Worm (Caenorhabditis elegans): ENCODE results near the gene sax-1.

The sax-1 gene

DNA sequence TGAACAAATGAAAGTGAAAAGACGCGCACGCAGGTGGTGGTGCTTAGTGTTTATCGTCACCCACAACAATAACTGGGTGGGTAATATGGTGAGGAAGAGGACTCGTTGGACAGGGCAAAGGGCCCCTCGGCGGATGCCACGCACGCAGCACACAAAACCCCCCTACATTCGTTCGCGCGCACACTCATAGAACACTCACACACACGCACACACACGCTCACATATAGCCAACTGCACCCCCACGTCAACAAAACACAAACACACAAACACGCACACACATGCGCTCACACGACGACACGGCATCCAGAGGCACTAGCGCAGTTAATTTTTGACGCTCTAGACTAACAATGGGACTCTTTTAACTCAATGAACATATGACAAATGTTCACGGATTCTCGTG, 44.2 kb upstream of the sax-1 start (continued):
- TF ChIP-seq sptf-2 (GFP tag; optimal IDR thresholded peaks at IDR 0.05) (no peak), nhr-27 (tag; optimal IDR thresholded peaks at IDR 0.05) (no peak), F23B12.7 (tag; optimal IDR thresholded peaks at IDR 0.05; ENCODE audit: insufficient read depth) (no peak), nfyb-1 (GFP tag; IDR thresholded peaks at IDR 0.05) (peak; percentile 52), hrde-1 (tag; optimal IDR thresholded peaks at IDR 0.05; ENCODE audit: borderline replicate concordance) (no peak), F49E8.2 (tag; optimal IDR thresholded peaks at IDR 0.05; ENCODE audit: insufficient read depth) (no peak), snpc-4 (GFP tag; optimal IDR thresholded peaks at IDR 0.05) (no peak), snpc-4 (tag; optimal IDR thresholded peaks at IDR 0.05) (no peak), lsl-1 (GFP tag; optimal IDR thresholded peaks at IDR 0.05) (no peak), Y95B8A.8 (GFP tag; IDR thresholded peaks at IDR 0.05) (no peak), lin-26 (GFP tag; IDR thresholded peaks at IDR 0.05) (peak; percentile 61; the same call in 1 of the 2 replicates), B0336.3 (GFP tag; IDR thresholded peaks at IDR 0.05) (no peak), tlf-1 (GFP tag; optimal IDR thresholded peaks at IDR 0.05) (no peak), attf-3 (GFP tag; conservative IDR thresholded peaks at IDR 0.05) (no peak), zfh-2 (GFP tag; conservative IDR thresholded peaks at IDR 0.05) (peak; percentile 67; the same call in 1 of the 2 replicates), lin-40 (tag; optimal IDR thresholded peaks at IDR 0.05) (no peak), B0035.1 (tag; optimal IDR thresholded peaks at IDR 0.05) (no peak), madf-8 (GFP tag; conservative IDR thresholded peaks at IDR 0.05) (no peak), F57C9.4 (tag; optimal IDR thresholded peaks at IDR 0.05) (no peak), gei-17 (GFP tag; optimal IDR thresholded peaks at IDR 0.05) (no peak), T26A5.8 (tag; optimal IDR thresholded peaks at IDR 0.05) (no peak), hsf-1 (GFP tag; IDR thresholded peaks at IDR 0.05) (no peak), let-526 (GFP tag; IDR thresholded peaks at IDR 0.05) (no peak), madf-10 (tag; optimal IDR thresholded peaks at IDR 0.05) (no peak), dpl-1 (GFP tag; optimal IDR thresholded peaks at IDR 0.05) (no peak), Y53F4B.3 (GFP tag; IDR thresholded peaks at IDR 0.05) (no peak)

DNA sequence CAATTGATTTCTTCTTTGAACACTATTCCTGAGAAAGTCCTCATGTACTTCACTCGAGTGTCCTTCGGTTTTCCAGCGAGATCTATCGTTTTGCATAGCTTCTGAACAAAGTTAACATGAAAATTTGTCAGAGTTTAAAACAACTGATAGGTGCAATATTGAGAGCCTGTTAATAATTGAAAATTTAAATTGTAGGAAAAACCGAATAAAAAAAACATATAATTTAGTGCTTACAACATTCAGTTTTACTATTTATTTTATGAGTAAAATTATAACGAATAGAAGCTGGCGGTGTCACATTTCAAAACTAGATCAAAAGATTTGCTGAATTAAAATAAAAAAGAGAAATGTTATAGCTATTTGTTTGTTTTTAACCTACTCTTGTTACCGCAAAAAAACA, 43.2 kb upstream of the sax-1 start, which contains the start of gene C02F12.8:
TSS of gene C02F12.8 (minus strand) at position 101 of the 400 bp plus-strand sequence.
- TF ChIP-seq fkh-3 (tag; optimal IDR thresholded peaks at IDR 0.05) (no peak), hlh-26 (GFP tag; conservative IDR thresholded peaks at IDR 0.05) (no peak), cebp-2 (GFP tag; IDR thresholded peaks at IDR 0.05) (no peak), nfya-1 (tag; optimal IDR thresholded peaks at IDR 0.05; ENCODE audit: borderline replicate concordance, insufficient read depth) (no peak), madf-8 (GFP tag; conservative IDR thresholded peaks at IDR 0.05) (no peak), mel-28 (tag; optimal IDR thresholded peaks at IDR 0.05; ENCODE audit: borderline replicate concordance) (no peak), ets-4 (GFP tag; optimal IDR thresholded peaks at IDR 0.05) (no peak), lin-26 (GFP tag; IDR thresholded peaks at IDR 0.05) (no peak), ceh-100 (GFP tag; IDR thresholded peaks at IDR 0.05) (no peak), pbrm-1 (GFP tag; IDR thresholded peaks at IDR 0.05) (no peak), attf-5 (GFP tag; optimal IDR thresholded peaks at IDR 0.05) (no peak), chd-7 (tag; optimal IDR thresholded peaks at IDR 0.05) (no peak), cebp-1 (GFP tag; IDR thresholded peaks at IDR 0.05) (no peak), cebp-1 (tag; optimal IDR thresholded peaks at IDR 0.05) (no peak), sea-2 (GFP tag; IDR thresholded peaks at IDR 0.05) (no peak), hmg-1.2 (GFP tag; IDR thresholded peaks at IDR 0.05) (no peak), Y79H2A.3 (GFP tag; conservative IDR thresholded peaks at IDR 0.05) (no peak), lin-54 (GFP tag; optimal IDR thresholded peaks at IDR 0.05) (no peak), ama-1 (optimal IDR thresholded peaks at IDR 0.05) (no peak), ama-1 (GFP tag; optimal IDR thresholded peaks at IDR 0.05) (no peak)

Measured in whole organism, young adult.